Worm (Caenorhabditis elegans) whole organism, late embryonic: ENCODE results near the gene C16C8.20.

Source experiments
- C08G9.2 ChIP-seq: sonication (generic microtip); optimal IDR thresholded peaks from 2 replicates; lab custom pipeline; 2016; ENCODE audit warnings: mild to moderate bottlenecking, missing genetic modification characterization, moderate library complexity, missing compliant biosample characterization
- F13H6.1 ChIP-seq: sonication (generic microtip); optimal IDR thresholded peaks from 2 replicates; lab custom pipeline; 2016; ENCODE audit warnings: missing genetic modification characterization, missing compliant biosample characterization
- K09A11.1 ChIP-seq: sonication (generic microtip); optimal IDR thresholded peaks from 2 replicates; lab custom pipeline; 2017; ENCODE audit warnings: antibody characterized with exemption, mild to moderate bottlenecking, missing genetic modification characterization, missing compliant biosample characterization; ENCODE audit not compliant: insufficient read depth
- T23F11.4 ChIP-seq: fragments of 200-800 bp; sonication (Bioruptor generic); optimal IDR thresholded peaks from 2 replicates; lab custom pipeline; 2018; ENCODE audit warnings: mild to moderate bottlenecking, missing genetic modification characterization, missing compliant biosample characterization
- Y22D7AL.16 ChIP-seq: sonication (generic microtip); optimal IDR thresholded peaks from 2 replicates; lab custom pipeline; 2016; ENCODE audit warnings: missing genetic modification characterization, missing compliant biosample characterization
- ahr-1 ChIP-seq: sonication (generic microtip); optimal IDR thresholded peaks from 2 replicates; lab custom pipeline; 2016; ENCODE audit warnings: missing genetic modification characterization, missing compliant biosample characterization
- ceh-19 ChIP-seq: fragments of 200-800 bp; sonication (Bioruptor generic); optimal IDR thresholded peaks from 2 replicates; lab custom pipeline; 2018; ENCODE audit warnings: mild to moderate bottlenecking, missing genetic modification characterization, missing compliant biosample characterization
- ceh-22 ChIP-seq: sonication (generic microtip); optimal IDR thresholded peaks from 2 replicates; lab custom pipeline; 2017; ENCODE audit warnings: missing biosample characterization, missing genetic modification characterization
- ceh-24 ChIP-seq: sonication (generic microtip); optimal IDR thresholded peaks from 2 replicates; lab custom pipeline; 2016; ENCODE audit warnings: mild to moderate bottlenecking, missing genetic modification characterization, missing compliant biosample characterization
- ceh-30 ChIP-seq: fragments of 150-350 bp; optimal IDR thresholded peaks from 2 replicates; lab custom pipeline; 2014; ENCODE audit warnings: missing biosample characterization, missing genetic modification characterization
- ceh-31 ChIP-seq: sonication (generic microtip); optimal IDR thresholded peaks from 2 replicates; lab custom pipeline; 2016; ENCODE audit warnings: missing genetic modification characterization, missing compliant biosample characterization
- ceh-9 ChIP-seq: sonication (generic microtip); optimal IDR thresholded peaks from 2 replicates; lab custom pipeline; 2016; ENCODE audit warnings: mild to moderate bottlenecking, missing genetic modification characterization, inconsistent platforms, missing compliant biosample characterization
- che-1 ChIP-seq: sonication (generic microtip); optimal IDR thresholded peaks from 2 replicates; lab custom pipeline; 2016; ENCODE audit warnings: mild to moderate bottlenecking, missing genetic modification characterization, missing compliant biosample characterization
- elt-2 ChIP-seq: sonication (generic microtip); optimal IDR thresholded peaks from 2 replicates; lab custom pipeline; 2016; ENCODE audit warnings: missing genetic modification reagents, missing genetic modification characterization, missing compliant biosample characterization
- eyg-1 ChIP-seq: sonication (generic microtip); optimal IDR thresholded peaks from 2 replicates; lab custom pipeline; 2016; ENCODE audit warnings: missing genotype, missing genetic modification characterization, missing compliant biosample characterization
- fkh-10 ChIP-seq: fragments of 150-350 bp; optimal IDR thresholded peaks from 2 replicates; lab custom pipeline; 2014; ENCODE audit warnings: missing biosample characterization, missing genetic modification reagents, missing genetic modification characterization
- fkh-6 ChIP-seq: sonication (generic microtip); optimal IDR thresholded peaks from 2 replicates; lab custom pipeline; 2016; ENCODE audit warnings: missing genetic modification characterization, missing compliant biosample characterization
- hlh-13 ChIP-seq: fragments of 200-800 bp; sonication (Bioruptor generic); optimal IDR thresholded peaks from 2 replicates; lab custom pipeline; 2018; ENCODE audit warnings: mild to moderate bottlenecking, missing genetic modification characterization, missing compliant biosample characterization
- hlh-30 ChIP-seq: sonication (generic microtip); optimal IDR thresholded peaks from 2 replicates; lab custom pipeline; 2017; ENCODE audit warnings: antibody characterized with exemption, missing genetic modification characterization, missing compliant biosample characterization; ENCODE audit not compliant: insufficient read depth
- hlh-6 ChIP-seq: sonication (generic microtip); optimal IDR thresholded peaks from 2 replicates; lab custom pipeline; 2016; ENCODE audit warnings: missing genotype, missing genetic modification characterization, missing compliant biosample characterization
- lim-6 ChIP-seq: sonication (generic microtip); optimal IDR thresholded peaks from 2 replicates; lab custom pipeline; 2016; ENCODE audit warnings: missing genetic modification characterization, missing compliant biosample characterization
- lin-11 ChIP-seq: fragments of 200-800 bp; sonication (Bioruptor generic); optimal IDR thresholded peaks from 2 replicates; lab custom pipeline; 2018; ENCODE audit warnings: mild to moderate bottlenecking, missing genetic modification characterization, missing compliant biosample characterization
- madf-2 ChIP-seq: sonication (generic microtip); optimal IDR thresholded peaks from 2 replicates; lab custom pipeline; 2017; ENCODE audit warnings: missing genetic modification characterization, missing compliant biosample characterization
- nfya-1 ChIP-seq: sonication (generic microtip); optimal IDR thresholded peaks from 2 replicates; lab custom pipeline; 2017; ENCODE audit warnings: missing genetic modification characterization, mild to moderate bottlenecking, missing compliant biosample characterization, antibody characterized with exemption, moderate library complexity
- nhr-11 ChIP-seq: fragments of 150-350 bp; optimal IDR thresholded peaks from 2 replicates; lab custom pipeline; 2014; ENCODE audit warnings: missing biosample characterization, missing genetic modification characterization
- nhr-232 ChIP-seq: sonication (generic microtip); optimal IDR thresholded peaks from 2 replicates; lab custom pipeline; 2016; ENCODE audit warnings: missing genetic modification characterization, missing compliant biosample characterization
- npax-4 ChIP-seq: sonication (generic microtip); optimal IDR thresholded peaks from 2 replicates; lab custom pipeline; 2016; ENCODE audit warnings: missing genetic modification characterization, missing compliant biosample characterization
- pha-2 ChIP-seq: sonication (generic microtip); optimal IDR thresholded peaks from 2 replicates; lab custom pipeline; 2017; ENCODE audit warnings: mild to moderate bottlenecking, missing genetic modification characterization, missing compliant biosample characterization
- pqm-1 ChIP-seq: sonication (generic microtip); optimal IDR thresholded peaks from 2 replicates; lab custom pipeline; 2016; ENCODE audit warnings: missing genetic modification characterization, missing compliant biosample characterization
- sox-2 ChIP-seq: fragments of 200-800 bp; sonication (Bioruptor generic); IDR thresholded peaks from 2 replicates; pipeline ENCODE4 v1.3.6; 2022; ENCODE audit warnings: missing genetic modification reagents, missing genetic modification characterization, missing compliant biosample characterization
- sox-4 ChIP-seq: sonication (generic microtip); optimal IDR thresholded peaks from 2 replicates; lab custom pipeline; 2017; ENCODE audit warnings: mild to moderate bottlenecking, missing genetic modification characterization, inconsistent platforms, missing compliant biosample characterization
- syd-9 ChIP-seq: sonication (generic microtip); optimal IDR thresholded peaks from 2 replicates; lab custom pipeline; 2016; ENCODE audit warnings: mild to moderate bottlenecking, missing genetic modification characterization, moderate library complexity, missing compliant biosample characterization
- zip-5 ChIP-seq: sonication (generic microtip); optimal IDR thresholded peaks from 2 replicates; lab custom pipeline; 2016; ENCODE audit warnings: missing genetic modification characterization, missing compliant biosample characterization

The C16C8.20 gene

DNA sequence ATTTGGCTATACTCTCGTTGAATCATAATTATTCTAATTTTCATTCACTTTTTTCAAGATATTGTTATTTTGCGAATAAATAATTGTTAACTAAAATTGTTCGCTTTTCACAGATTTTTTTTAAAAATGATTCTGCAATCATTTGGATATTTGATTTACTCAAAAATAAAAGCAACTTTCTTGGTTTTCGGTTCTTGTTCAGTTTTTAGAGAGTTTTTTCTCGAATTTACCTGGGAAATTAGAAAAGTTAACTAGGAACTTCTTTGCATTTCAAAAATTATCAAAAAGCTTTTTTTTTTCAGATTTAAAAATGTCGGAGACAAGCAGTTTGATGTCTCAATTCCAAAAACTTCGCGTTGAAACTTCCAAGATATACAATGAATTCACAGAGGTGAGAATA, at the start of gene C16C8.20, which contains the start of gene gldi-6:
C16C8.20 (plus strand) TSS at position 301 of the 400 bp plus-strand sequence.
gldi-6 (plus strand) TSS at position 301 of the 400 bp plus-strand sequence.
- no peak for TF ChIP-seq eyg-1 (tag; lab: Kevin White, UChicago)
- TF ChIP-seq ahr-1 (tag; lab: Kevin White, UChicago): no peak
- TF ChIP-seq che-1 (tag; lab: Kevin White, UChicago): no peak
- no peak for TF ChIP-seq hlh-13
- no peak for TF ChIP-seq pha-2
- no peak for TF ChIP-seq sox-4 (tag; lab: Kevin White, UChicago)
- no peak for TF ChIP-seq elt-2 (tag; lab: Kevin White, UChicago)
- TF ChIP-seq, all 69 proteins: peak for 0

DNA sequence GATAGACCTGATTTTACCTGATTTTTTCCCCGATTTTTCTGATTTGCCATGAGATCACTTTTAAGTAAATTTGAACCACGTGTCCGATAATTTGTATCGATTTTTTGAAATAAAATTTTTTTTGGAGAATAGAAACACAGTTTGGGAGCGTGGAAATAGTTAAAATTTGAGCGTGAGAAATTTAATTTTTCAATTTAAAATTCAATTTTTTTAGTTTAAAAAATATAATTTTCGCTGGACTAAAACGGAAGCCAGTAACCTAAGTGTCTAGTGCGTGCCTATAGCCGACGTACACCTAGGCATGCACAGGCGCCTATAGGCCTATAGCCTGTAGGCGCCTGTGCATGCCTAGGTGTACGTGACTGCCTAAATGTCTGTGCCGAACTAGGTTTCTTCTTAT, 47.5 kb upstream of the C16C8.20 start, which contains the start of gene nep-9:
nep-9 (minus strand) TSS at position 101 of the 400 bp plus-strand sequence.
- no peak for TF ChIP-seq ceh-19 (GFP tag; lab: Kevin White, UChicago)
- TF ChIP-seq nhr-11 (tag; lab: Kevin White, UChicago): no peak
- no peak for TF ChIP-seq sox-2 (GFP tag; lab: Robert Waterston, UW)

DNA sequence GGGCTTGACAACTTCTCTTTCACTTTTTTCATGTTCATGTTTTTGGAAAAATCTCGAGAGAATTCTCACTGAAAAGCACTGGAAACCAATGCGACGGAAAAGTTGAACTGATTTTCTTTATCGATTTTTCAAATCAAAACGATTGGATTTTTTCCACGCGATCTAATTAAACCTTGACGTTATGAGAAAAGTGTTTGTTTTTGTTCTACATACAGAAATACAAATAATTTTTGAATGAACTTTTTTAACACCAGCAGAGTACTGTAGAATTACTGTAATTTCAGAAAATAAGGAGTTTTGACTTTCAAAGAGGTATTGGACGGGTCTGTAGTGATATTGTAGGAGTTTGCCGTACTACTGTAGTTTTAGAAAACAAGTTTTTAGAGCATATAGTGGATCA, 43.9 kb upstream of the C16C8.20 start, which contains the start of gene nep-10:
nep-10 (minus strand) TSS at position 101 of the 400 bp plus-strand sequence.
- TF ChIP-seq C08G9.2 (tag; lab: Kevin White, UChicago) (no peak), nhr-232 (tag; lab: Kevin White, UChicago) (no peak), syd-9 (tag; lab: Kevin White, UChicago) (no peak), fkh-10 (GFP tag; lab: Kevin White, UChicago) (no peak), ahr-1 (tag; lab: Kevin White, UChicago) (no peak), npax-4 (tag; lab: Kevin White, UChicago) (no peak), ceh-24 (tag; lab: Kevin White, UChicago) (no peak), lin-11 (tag; lab: Kevin White, UChicago) (no peak)

DNA sequence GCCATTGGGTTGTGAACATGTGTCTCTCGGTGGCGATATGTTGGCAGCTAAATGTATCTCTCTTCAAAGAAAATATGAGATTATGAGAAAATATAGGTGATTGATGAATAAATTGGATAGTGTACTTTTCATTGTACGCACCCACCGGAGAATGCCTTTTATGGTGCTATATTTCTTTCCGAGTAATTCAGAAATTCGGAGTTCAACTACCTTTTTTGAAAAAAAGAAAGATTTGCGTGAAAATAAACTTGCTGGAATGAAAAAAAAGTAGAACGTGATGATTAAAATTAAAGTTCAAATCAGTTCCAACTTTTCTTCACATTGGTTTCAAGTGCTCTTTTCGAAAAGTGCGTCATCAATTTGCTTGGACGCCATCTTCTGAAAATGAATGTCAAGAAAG, 43.2 kb upstream of the C16C8.20 start, which contains the start of gene nep-8:
nep-8 (plus strand) TSS at position 301 of the 400 bp plus-strand sequence.
- TF ChIP-seq zip-5 (tag; lab: Kevin White, UChicago) (no peak), hlh-6 (no peak), ceh-22 (tag; lab: Kevin White, UChicago) (no peak), che-1 (tag; lab: Kevin White, UChicago) (no peak), hlh-30 (no peak), lim-6 (tag; lab: Kevin White, UChicago) (no peak)

DNA sequence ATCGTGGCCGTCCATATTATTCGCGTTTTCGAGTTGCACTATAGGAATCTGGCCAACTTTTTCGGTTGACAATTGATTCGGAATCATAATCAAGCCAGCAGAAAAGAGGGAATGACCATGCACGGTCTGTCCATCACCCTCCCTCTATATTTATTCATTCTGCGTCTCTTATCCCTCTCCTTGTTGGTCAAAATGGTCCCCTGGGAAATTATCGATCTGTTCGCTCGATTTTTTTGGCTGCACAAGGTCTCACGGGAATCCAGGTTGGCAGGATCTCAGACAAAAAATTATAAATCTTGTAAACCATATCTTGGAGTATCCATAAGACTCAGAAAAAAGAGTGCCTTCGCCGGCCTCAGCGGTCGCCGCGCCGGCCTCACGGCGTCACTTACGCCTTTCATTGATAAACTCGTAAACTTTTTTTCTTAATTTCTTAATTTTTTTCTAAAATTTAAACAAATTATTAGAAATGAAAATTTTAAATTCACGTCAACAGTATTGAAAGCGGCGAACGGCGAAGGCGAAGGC, 32.3 kb upstream of the C16C8.20 start, which contains the start of the genes F18A12.7 and F18A12.2:
F18A12.7 (minus strand) TSS at position 101 of the 528 bp plus-strand sequence.
F18A12.2 (plus strand) TSS at position 478 of the 528 bp plus-strand sequence.
- TF ChIP-seq eyg-1 (tag; lab: Kevin White, UChicago): no peak
- no peak for TF ChIP-seq madf-2 (tag; lab: Kevin White, UChicago)
- no peak for TF ChIP-seq sox-2 (GFP tag; lab: Robert Waterston, UW)
- TF ChIP-seq F13H6.1: no peak
- no peak for TF ChIP-seq pha-2
- TF ChIP-seq ceh-24 (tag; lab: Kevin White, UChicago): no peak
- TF ChIP-seq nfya-1 (tag; lab: Kevin White, UChicago): no peak
- no peak for TF ChIP-seq T23F11.4 (GFP tag; lab: Kevin White, UChicago)
- TF ChIP-seq K09A11.1 (tag; lab: Kevin White, UChicago): no peak
- TF ChIP-seq hlh-30: no peak
- TF ChIP-seq hlh-13: no peak
- TF ChIP-seq ceh-31: no peak
- TF ChIP-seq ceh-9 (tag; lab: Kevin White, UChicago): no peak
- no peak for TF ChIP-seq elt-2 (tag; lab: Kevin White, UChicago)
- TF ChIP-seq ceh-30 (tag; lab: Kevin White, UChicago): no peak
- TF ChIP-seq pqm-1: no peak
- no peak for TF ChIP-seq fkh-6 (tag; lab: Kevin White, UChicago)
- no peak for TF ChIP-seq Y22D7AL.16
